Fruit fly (Drosophila melanogaster) whole organism, pupa: ENCODE results near the gene CG13062.

Experiments used
- CG10348 ChIP-seq: fragments of 200-800 bp; sonication (Bioruptor generic); IDR thresholded peaks from 2 replicates; pipeline ENCODE4 v1.3.6; 2022; ENCODE audit warnings: missing biosample characterization, missing genetic modification characterization
- CG12605 ChIP-seq: fragments of 200-800 bp; sonication (Bioruptor generic); IDR thresholded peaks from 2 replicates; pipeline ENCODE4 v1.3.6; 2022; ENCODE audit warnings: missing biosample characterization, missing genetic modification characterization
- CG14655 ChIP-seq: fragments of 200-800 bp; sonication (Bioruptor generic); optimal IDR thresholded peaks from 3 replicates; lab custom pipeline; 2017; ENCODE audit warnings: mild to moderate bottlenecking, missing biosample characterization, missing genetic modification reagents, missing genetic modification characterization
- CG17806 ChIP-seq: fragments of 200-800 bp; sonication (Bioruptor generic); optimal IDR thresholded peaks from 2 replicates; lab custom pipeline; 2018; ENCODE audit warnings: missing biosample characterization, mild to moderate bottlenecking, missing genetic modification characterization, moderate library complexity
- CG32121 ChIP-seq: fragments of 200-800 bp; sonication (Bioruptor generic); IDR thresholded peaks from 2 replicates; pipeline ENCODE4 v1.3.6; 2022; ENCODE audit warnings: missing biosample characterization, missing genetic modification characterization
- CG4496 ChIP-seq: fragments of 200-800 bp; sonication (Bioruptor generic); IDR thresholded peaks from 3 replicates; pipeline ENCODE4 v1.3.6; 2022; ENCODE audit warnings: missing biosample characterization, missing genetic modification characterization
- CG8301 ChIP-seq: fragments of 200-800 bp; sonication (Bioruptor generic); optimal IDR thresholded peaks from 2 replicates; lab custom pipeline; 2018; ENCODE audit warnings: missing biosample characterization, mild to moderate bottlenecking, missing genetic modification characterization
- D1 ChIP-seq: fragments of 200-800 bp; sonication (Bioruptor generic); optimal IDR thresholded peaks from 2 replicates; lab custom pipeline; 2018; ENCODE audit warnings: missing biosample characterization, mild to moderate bottlenecking, missing genetic modification characterization, moderate library complexity
- EcR ChIP-seq: fragments of 200-800 bp; sonication (Bioruptor generic); optimal IDR thresholded peaks from 3 replicates; lab custom pipeline; 2019; ENCODE audit warnings: missing biosample characterization, missing genetic modification characterization, mild to moderate bottlenecking, moderate library complexity, missing genetic modification reagents
- Ets98B ChIP-seq: fragments of 200-800 bp; sonication (Bioruptor generic); IDR thresholded peaks from 2 replicates; pipeline ENCODE4 v1.3.6; 2022; ENCODE audit warnings: missing biosample characterization, missing genetic modification characterization
- Pif1A ChIP-seq: fragments of 200-800 bp; sonication (Bioruptor generic); optimal IDR thresholded peaks from 3 replicates; lab custom pipeline; 2016; ENCODE audit warnings: missing biosample characterization, missing genetic modification characterization
- Pif1B ChIP-seq: fragments of 200-800 bp; sonication (Bioruptor generic); optimal IDR thresholded peaks from 3 replicates; lab custom pipeline; 2016; ENCODE audit warnings: missing biosample characterization, missing genetic modification characterization
- Snoo ChIP-seq: fragments of 200-800 bp; sonication (Bioruptor generic); optimal IDR thresholded peaks from 3 replicates; lab custom pipeline; 2017; ENCODE audit warnings: missing biosample characterization, mild to moderate bottlenecking, missing genetic modification characterization, inconsistent platforms
- fd96Ca ChIP-seq: fragments of 200-800 bp; sonication (Bioruptor generic); IDR thresholded peaks from 3 replicates; pipeline ENCODE4 v1.3.6; 2022; ENCODE audit warnings: missing biosample characterization, missing genetic modification characterization

DNA sequence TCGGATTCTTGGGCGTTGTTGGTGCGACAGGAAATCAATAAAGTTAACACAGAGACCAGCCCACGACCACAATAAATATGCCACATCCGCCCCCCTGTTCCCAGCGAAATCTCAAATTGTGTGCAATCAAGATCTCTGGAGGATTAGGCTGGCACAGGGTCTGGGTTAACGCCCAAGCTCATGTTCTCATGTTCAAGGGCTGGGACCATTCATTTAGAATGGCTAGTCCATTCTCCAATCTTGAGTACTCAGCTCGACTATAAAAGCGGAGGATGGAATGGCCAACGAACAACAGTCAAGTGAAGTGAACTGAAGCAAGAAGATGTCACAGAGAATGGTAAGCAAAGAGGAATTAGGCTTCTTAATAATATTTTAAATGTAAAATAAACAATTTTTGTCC is 18.9 kb downstream of the CG13062 start, which contains the start of gene CG13056:
- TF ChIP-seq Snoo (tag; lab: Kevin White, UChicago), result no peak
- no peak for TF ChIP-seq fd96Ca (GFP tag; lab: Robert Waterston, UW)
- no peak for TF ChIP-seq CG12605 (GFP tag; lab: Robert Waterston, UW)
- TF ChIP-seq EcR (GFP tag; lab: Kevin White, UChicago), result no peak
- no peak for TF ChIP-seq Ets98B (GFP tag; lab: Robert Waterston, UW)
- TF ChIP-seq CG10348 (GFP tag; lab: Robert Waterston, UW), result no peak
- no peak for TF ChIP-seq Pif1A (GFP tag; lab: Kevin White, UChicago)
- TF ChIP-seq Pif1B (GFP tag; lab: Kevin White, UChicago), result no peak
- TF ChIP-seq D1 (tag; lab: Kevin White, UChicago), result no peak
- no peak for TF ChIP-seq CG14655 (GFP tag; lab: Kevin White, UChicago)
- no peak for TF ChIP-seq CG4496 (GFP tag; lab: Robert Waterston, UW)
- no peak for TF ChIP-seq CG32121 (GFP tag; lab: Robert Waterston, UW)
- TF ChIP-seq CG17806 (tag; lab: Kevin White, UChicago), result no peak
- no peak for TF ChIP-seq CG8301 (tag; lab: Kevin White, UChicago)
